Fruit fly (Drosophila melanogaster) whole organism, wandering third instar larva: ENCODE measurements around the gene Sfp70A4.

ENCODE experiments used
- Abd-B ChIP-seq: fragments of >200 bp; optimal IDR thresholded peaks from 2 replicates; lab custom pipeline; 2017; ENCODE audit warnings: missing biosample characterization, missing genetic modification characterization
- CG32264 ChIP-seq: fragments of 200-800 bp; sonication (Bioruptor generic); optimal IDR thresholded peaks from 2 replicates; lab custom pipeline; 2016; ENCODE audit warnings: missing biosample characterization, missing genetic modification characterization
- Dfd ChIP-seq: fragments of >200 bp; optimal IDR thresholded peaks from 2 replicates; lab custom pipeline; 2017; ENCODE audit warnings: missing biosample characterization, missing genetic modification characterization
- Hr78 ChIP-seq: fragments of >200 bp; optimal IDR thresholded peaks from 2 replicates; lab custom pipeline; 2017; ENCODE audit warnings: missing biosample characterization, missing genetic modification characterization
- Sp1 ChIP-seq: fragments of 200-800 bp; sonication (Bioruptor generic); optimal IDR thresholded peaks from 3 replicates; lab custom pipeline; 2019; ENCODE audit warnings: missing biosample characterization, mild to moderate bottlenecking, missing genetic modification characterization, moderate library complexity
- foxo ChIP-seq, 2 experiments: fragments of 200-800 bp; sonication (Bioruptor generic); optimal IDR thresholded peaks; 2 replicates in 1 of 2; 3 replicates in 1 of 2; lab custom pipeline; 2016 to 2017; ENCODE audit warnings: missing biosample characterization in 2 of 2, missing genetic modification characterization in 2 of 2
- h ChIP-seq: fragments of 200-800 bp; sonication (Bioruptor generic); optimal IDR thresholded peaks from 3 replicates; lab custom pipeline; 2016; ENCODE audit warnings: missing biosample characterization, mild to moderate bottlenecking, missing genetic modification characterization
- lola ChIP-seq: fragments of >200 bp; optimal IDR thresholded peaks from 2 replicates; lab custom pipeline; 2017; ENCODE audit warnings: missing biosample characterization, missing genetic modification characterization
- psq ChIP-seq: fragments of 200-800 bp; sonication (Bioruptor generic); optimal IDR thresholded peaks from 3 replicates; lab custom pipeline; 2017; ENCODE audit warnings: missing biosample characterization, mild to moderate bottlenecking, missing genetic modification characterization, moderate library complexity
- sage ChIP-seq: fragments of 200-800 bp; sonication (Bioruptor generic); optimal IDR thresholded peaks from 2 replicates; lab custom pipeline; 2016; ENCODE audit warnings: missing biosample characterization, mild to moderate bottlenecking, missing genetic modification characterization
- woc ChIP-seq: sonication (Bioruptor generic); optimal IDR thresholded peaks from 2 replicates; lab custom pipeline; 2016; ENCODE audit warnings: missing biosample characterization, mild to moderate bottlenecking, missing genetic modification characterization

DNA sequence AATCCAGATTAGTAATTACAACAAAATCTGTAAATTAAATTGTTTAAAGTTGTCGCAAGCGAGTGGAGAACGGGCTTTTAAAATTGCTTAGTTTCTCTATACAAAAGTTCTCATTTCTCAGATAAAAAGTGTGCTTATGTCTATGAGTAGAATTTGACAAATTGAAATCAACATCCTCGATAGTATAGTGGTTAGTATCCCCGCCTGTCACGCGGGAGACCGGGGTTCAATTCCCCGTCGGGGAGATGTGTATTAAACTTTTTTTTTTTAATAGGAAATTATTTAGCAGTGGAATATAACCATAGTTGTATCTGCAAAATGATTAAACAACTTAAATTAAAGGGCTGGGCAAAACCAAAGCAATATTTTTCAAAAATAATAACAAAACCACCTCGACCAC, 47.3 kb downstream of the Sfp70A4 start:
- no peak for TF ChIP-seq Sp1
- TF ChIP-seq foxo (GFP tag; optimal IDR thresholded peaks at IDR 0.05; lab: Kevin White, UChicago) = no peak
- no peak for TF ChIP-seq h
- TF ChIP-seq Hr78 = no peak
- TF ChIP-seq CG32264 (GFP tag; lab: Kevin White, UChicago) = no peak
- TF ChIP-seq Dfd (GFP tag; lab: Kevin White, UChicago) = no peak
- TF ChIP-seq lola (GFP tag; lab: Kevin White, UChicago) = no peak
- TF ChIP-seq sage (GFP tag; lab: Kevin White, UChicago) = no peak
- TF ChIP-seq psq = no peak
- no peak for TF ChIP-seq Abd-B (GFP tag; lab: Kevin White, UChicago)
- TF ChIP-seq woc = no peak
